Fruit fly (Drosophila melanogaster) whole organism, prepupa: ENCODE measurements around the gene ebi.
A peak's percentile ranks its signal among the peaks of the same experiment; 100 is the strongest.

ENCODE experiments used
- CG10669 ChIP-seq: fragments of 200-800 bp; sonication (Bioruptor generic); optimal IDR thresholded peaks from 3 replicates; lab custom pipeline; 2018; ENCODE audit warnings: missing biosample characterization, mild to moderate bottlenecking, missing genetic modification characterization, moderate library complexity
- CG11762 ChIP-seq: fragments of 200-800 bp; sonication (Bioruptor generic); optimal IDR thresholded peaks from 3 replicates; lab custom pipeline; 2016; ENCODE audit warnings: missing biosample characterization, missing genetic modification characterization; ENCODE audit not compliant: insufficient read depth
- CG16779 ChIP-seq: fragments of 200-800 bp; sonication (Bioruptor generic); optimal IDR thresholded peaks from 3 replicates; lab custom pipeline; 2017; ENCODE audit warnings: missing biosample characterization, mild to moderate bottlenecking, missing genetic modification characterization
- CG3032 ChIP-seq: fragments of 200-800 bp; optimal IDR thresholded peaks from 2 replicates; lab custom pipeline; 2019; ENCODE audit warnings: missing biosample characterization, mild to moderate bottlenecking, missing genetic modification characterization, moderate library complexity
- CG6163 ChIP-seq: fragments of 200-800 bp; sonication (Bioruptor generic); IDR thresholded peaks from 3 replicates; pipeline ENCODE4 v1.3.6; 2022; ENCODE audit warnings: missing biosample characterization, missing genetic modification characterization
- CG9139 ChIP-seq: fragments of 200-800 bp; sonication (Bioruptor generic); optimal IDR thresholded peaks from 3 replicates; lab custom pipeline; 2017; ENCODE audit warnings: missing biosample characterization, mild to moderate bottlenecking, missing genetic modification characterization
- Eip93F ChIP-seq: fragments of 200-800 bp; sonication (Bioruptor generic); optimal IDR thresholded peaks from 2 replicates; lab custom pipeline; 2016; ENCODE audit warnings: missing biosample characterization, mild to moderate bottlenecking, missing genetic modification characterization
- Hr38 ChIP-seq: sonication (Bioruptor generic); optimal IDR thresholded peaks from 2 replicates; lab custom pipeline; 2016; ENCODE audit warnings: missing biosample characterization, missing genetic modification characterization
- achi ChIP-seq: fragments of 200-800 bp; sonication (Bioruptor generic); optimal IDR thresholded peaks from 3 replicates; lab custom pipeline; 2016; ENCODE audit warnings: missing biosample characterization, missing genetic modification characterization
- acj6 ChIP-seq: fragments of 200-800 bp; sonication (Bioruptor generic); optimal IDR thresholded peaks from 3 replicates; lab custom pipeline; 2016; ENCODE audit warnings: missing biosample characterization, missing genetic modification characterization
- dsx ChIP-seq: fragments of 200-800 bp; optimal IDR thresholded peaks from 3 replicates; lab custom pipeline; 2019; ENCODE audit warnings: missing biosample characterization, mild to moderate bottlenecking, missing genetic modification characterization, moderate library complexity; ENCODE audit not compliant: poor library complexity, severe bottlenecking
- fd85E ChIP-seq: fragments of 200-800 bp; sonication (Bioruptor generic); optimal IDR thresholded peaks from 3 replicates; lab custom pipeline; 2016; ENCODE audit warnings: missing biosample characterization, missing genetic modification characterization
- net ChIP-seq: fragments of 200-800 bp; sonication (Bioruptor generic); optimal IDR thresholded peaks from 3 replicates; lab custom pipeline; 2016; ENCODE audit warnings: missing biosample characterization, missing genetic modification characterization

dm6 chr2L:382807-383206, 32.1 kb upstream of the ebi start:
- TF ChIP-seq dsx (GFP tag; lab: Kevin White, UChicago) (peak; percentile 40), Eip93F (peak; percentile 3), CG11762 (no peak), CG6163 (peak; percentile 74), CG3032 (peak; percentile 43), CG16779 (tag; lab: Kevin White, UChicago) (no peak), acj6 (GFP tag; lab: Kevin White, UChicago) (peak; percentile 56), net (GFP tag; lab: Kevin White, UChicago) (peak; percentile 40), CG10669 (GFP tag; lab: Kevin White, UChicago) (peak; percentile 53), fd85E (GFP tag; lab: Kevin White, UChicago) (no peak), achi (GFP tag; lab: Kevin White, UChicago) (peak; percentile 56), Hr38 (no peak), CG9139 (GFP tag; lab: Kevin White, UChicago) (no peak)
